Fruit fly (Drosophila melanogaster): Measurements from ENCODE around the gene ab.
A peak's percentile ranks its signal among the peaks of the same experiment; 100 is the strongest.

Gene ab

dm6 chr2L:11188395-11189115 lies 21.9 kb upstream of the ab start:
- TF ChIP-seq Mio (GFP tag; optimal IDR thresholded peaks at IDR 0.05) = no peak
- no peak for TF ChIP-seq tai (GFP tag; optimal IDR thresholded peaks at IDR 0.05)
- no peak for TF ChIP-seq Hr78 (GFP tag; optimal IDR thresholded peaks at IDR 0.05)
- no peak for TF ChIP-seq GATAd (GFP tag; optimal IDR thresholded peaks at IDR 0.05)
- no peak for TF ChIP-seq Vsx2 (GFP tag; optimal IDR thresholded peaks at IDR 0.05; ENCODE audit: partially characterized antibody)
- no peak for TF ChIP-seq Jra (GFP tag; optimal IDR thresholded peaks at IDR 0.05)
- no peak for TF ChIP-seq pan (optimal IDR thresholded peaks at IDR 0.05)
- no peak for TF ChIP-seq sage (GFP tag; optimal IDR thresholded peaks at IDR 0.05)
- TF ChIP-seq Sp1 (GFP tag; optimal IDR thresholded peaks at IDR 0.05) = no peak
- TF ChIP-seq lola (GFP tag; optimal IDR thresholded peaks at IDR 0.05) = no peak
- no peak for TF ChIP-seq dmrt93B (GFP tag; optimal IDR thresholded peaks at IDR 0.05)
- no peak for TF ChIP-seq Dif (GFP tag; optimal IDR thresholded peaks at IDR 0.05; ENCODE audit: partially characterized antibody)

- TF ChIP-seq CrebA (GFP tag; optimal IDR thresholded peaks at IDR 0.05; ENCODE audit: borderline replicate concordance) (no peak), HLH106 (tag; optimal IDR thresholded peaks at IDR 0.05) (peak; percentile 23), CG32264 (GFP tag; optimal IDR thresholded peaks at IDR 0.05) (no peak), rgr (GFP tag; optimal IDR thresholded peaks at IDR 0.05) (peak; percentile 79), sage (GFP tag; optimal IDR thresholded peaks at IDR 0.05) (no peak), Vsx2 (GFP tag; optimal IDR thresholded peaks at IDR 0.05; ENCODE audit: partially characterized antibody) (no peak), woc (GFP tag; optimal IDR thresholded peaks at IDR 0.05) (peak; percentile 48), h (GFP tag; optimal IDR thresholded peaks at IDR 0.05) (peak; percentile 73), Mio (GFP tag; optimal IDR thresholded peaks at IDR 0.05) (no peak), GATAd (GFP tag; optimal IDR thresholded peaks at IDR 0.05) (no peak), Hnf4 (GFP tag; optimal IDR thresholded peaks at IDR 0.05) (peak; percentile 33), Sp1 (GFP tag; optimal IDR thresholded peaks at IDR 0.05) (peak; percentile 69), Myc (optimal IDR thresholded peaks at IDR 0.05) (no peak), foxo (GFP tag; optimal IDR thresholded peaks at IDR 0.05) (peak in 1 of 2 experiments; percentile 54), ey (GFP tag; optimal IDR thresholded peaks at IDR 0.05) (peak; percentile 43), Abd-B (GFP tag; optimal IDR thresholded peaks at IDR 0.05) (no peak), Rel (GFP tag; optimal IDR thresholded peaks at IDR 0.05) (no peak), Rel (tag; optimal IDR thresholded peaks at IDR 0.05) (no peak), psq (GFP tag; optimal IDR thresholded peaks at IDR 0.05) (peak; percentile 78), br (GFP tag; optimal IDR thresholded peaks at IDR 0.05) (peak; percentile 44), brk (GFP tag; optimal IDR thresholded peaks at IDR 0.05) (no peak), fru (GFP tag; optimal IDR thresholded peaks at IDR 0.05) (peak; percentile 81), OdsH (GFP tag; optimal IDR thresholded peaks at IDR 0.05) (peak; percentile 88), sv (GFP tag; optimal IDR thresholded peaks at IDR 0.05) (no peak), dsf (GFP tag; optimal IDR thresholded peaks at IDR 0.05; ENCODE audit: borderline replicate concordance) (peak; percentile 13), dl (GFP tag; optimal IDR thresholded peaks at IDR 0.05; ENCODE audit: insufficient read depth in 1 of 2, partially characterized antibody in 2 of 2) (no peak), Dif (GFP tag; optimal IDR thresholded peaks at IDR 0.05; ENCODE audit: partially characterized antibody) (no peak)
These were observed 21.4 kb upstream of the ab start for dm6 chr2L:11189116-11189449.

DNA sequence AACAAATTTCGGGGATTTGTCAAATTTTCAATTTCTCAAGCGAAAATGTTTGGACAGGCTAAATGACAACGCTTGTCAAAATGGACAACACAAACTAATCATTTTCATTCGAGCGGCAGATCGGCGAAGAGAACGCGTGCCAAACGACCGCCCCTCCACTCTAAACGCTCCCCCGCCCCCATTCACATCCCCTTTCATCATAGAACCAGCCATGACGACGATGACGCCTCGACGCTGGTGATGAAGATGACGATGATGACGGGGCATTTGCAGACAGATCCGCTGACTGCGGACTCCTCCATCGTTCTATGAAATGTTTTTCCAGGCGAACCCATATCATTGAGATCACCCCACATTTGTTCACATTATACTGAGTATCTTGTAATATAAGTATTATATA lies 20.3 kb upstream of the ab start:
- TF ChIP-seq CG32264 (GFP tag; optimal IDR thresholded peaks at IDR 0.05) = no peak
- no peak for TF ChIP-seq Jra (GFP tag; optimal IDR thresholded peaks at IDR 0.05)
- TF ChIP-seq pan (optimal IDR thresholded peaks at IDR 0.05) = no peak
- no peak for TF ChIP-seq dl (GFP tag; optimal IDR thresholded peaks at IDR 0.05; ENCODE audit: insufficient read depth in 1 of 2, partially characterized antibody in 2 of 2)
- TF ChIP-seq lola (GFP tag; optimal IDR thresholded peaks at IDR 0.05) = no peak
- TF ChIP-seq Rel (GFP tag; optimal IDR thresholded peaks at IDR 0.05) = no peak
- no peak for TF ChIP-seq Rel (tag; optimal IDR thresholded peaks at IDR 0.05)
- TF ChIP-seq ey (GFP tag; optimal IDR thresholded peaks at IDR 0.05) = no peak

- peak; percentile 10 for TF ChIP-seq sv (GFP tag; optimal IDR thresholded peaks at IDR 0.05)
- no peak for TF ChIP-seq CG32264 (GFP tag; optimal IDR thresholded peaks at IDR 0.05)
- TF ChIP-seq lola (GFP tag; optimal IDR thresholded peaks at IDR 0.05) = no peak
- TF ChIP-seq GATAd (GFP tag; optimal IDR thresholded peaks at IDR 0.05) = no peak
These were observed 17.8 kb upstream of the ab start for dm6 chr2L:11192691-11193090.
